Worm (Caenorhabditis elegans) whole organism, L2 larva: ENCODE measurements around the gene fbxa-171.

Experiments
- F13H6.1 ChIP-seq: sonication (generic microtip); optimal IDR thresholded peaks from 2 replicates; lab custom pipeline; 2016; ENCODE audit warnings: missing genetic modification characterization, missing compliant biosample characterization
- fos-1 ChIP-seq: fragments of 150-350 bp; optimal IDR thresholded peaks from 2 replicates; lab custom pipeline; 2014; ENCODE audit warnings: missing biosample characterization, missing genetic modification characterization
- mdl-1 ChIP-seq, 2 experiments: fragments of 150-350 bp in 1 of 2; sonication (generic microtip) in 1 of 2; optimal IDR thresholded peaks; 2 replicates each; lab custom pipeline; 2017; ENCODE audit warnings: missing biosample characterization in 2 of 2, missing genetic modification characterization in 2 of 2
- snpc-4 ChIP-seq: fragments of 150-350 bp; optimal IDR thresholded peaks from 2 replicates; lab custom pipeline; 2014; ENCODE audit warnings: missing biosample characterization, missing genetic modification characterization

DNA sequence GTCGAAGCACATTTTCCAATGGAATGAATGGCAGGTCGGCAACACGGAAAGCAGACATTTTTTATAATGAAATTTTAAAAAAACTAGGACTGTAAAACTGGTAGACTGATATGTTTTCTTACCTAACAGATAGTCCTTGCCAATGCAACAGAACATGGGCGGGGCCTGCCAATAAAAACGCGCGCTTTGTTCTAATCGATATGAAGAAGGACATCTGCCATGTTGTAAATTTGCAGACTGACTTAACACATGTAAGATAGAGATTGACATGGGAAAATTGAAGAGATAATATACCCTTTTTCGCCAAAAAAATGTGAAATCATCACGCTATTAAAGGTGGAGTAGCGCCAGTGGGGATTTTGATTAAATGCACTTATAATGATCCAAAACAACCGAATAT, 13.0 kb downstream of the fbxa-171 start, which contains the start of gene C38D9.8:
- TF ChIP-seq fos-1 (tag; lab: Kevin White, UChicago) (no peak), F13H6.1 (tag; lab: Kevin White, UChicago) (no peak), snpc-4 (no peak), mdl-1 (tag; optimal IDR thresholded peaks at IDR 0.05; lab: Kevin White, UChicago) (no peak)
